Worm (Caenorhabditis elegans) whole organism, early embryonic: Measurements from ENCODE around the gene clpf-1.

ENCODE experiments used
- B0310.2 ChIP-seq: sonication (generic microtip); optimal IDR thresholded peaks from 2 replicates; lab custom pipeline; 2016; ENCODE audit warnings: mild to moderate bottlenecking, missing genetic modification characterization, missing compliant biosample characterization
- F13C5.2 ChIP-seq: sonication (generic microtip); optimal IDR thresholded peaks from 2 replicates; lab custom pipeline; 2017; ENCODE audit warnings: mild to moderate bottlenecking, missing genetic modification characterization, inconsistent platforms, missing compliant biosample characterization
- aly-1 ChIP-seq: sonication (generic microtip); optimal IDR thresholded peaks from 2 replicates; lab custom pipeline; 2016; ENCODE audit warnings: missing genetic modification characterization, missing compliant biosample characterization
- ama-1 ChIP-seq: fragments of 150-350 bp; optimal IDR thresholded peaks from 2 replicates; lab custom pipeline; 2014
- ceh-13 ChIP-seq: fragments of 200-800 bp; sonication (Bioruptor generic); optimal IDR thresholded peaks from 2 replicates; lab custom pipeline; 2018; ENCODE audit warnings: mild to moderate bottlenecking, missing genetic modification characterization, missing compliant biosample characterization
- ceh-36 ChIP-seq: sonication (generic microtip); optimal IDR thresholded peaks from 2 replicates; lab custom pipeline; 2016; ENCODE audit warnings: missing genetic modification characterization, inconsistent platforms, missing compliant biosample characterization
- ets-7 ChIP-seq: sonication (generic microtip); optimal IDR thresholded peaks from 2 replicates; lab custom pipeline; 2016; ENCODE audit warnings: missing genotype, missing genetic modification characterization, missing compliant biosample characterization
- flt-1 ChIP-seq: fragments of 200-800 bp; sonication (Bioruptor generic); IDR thresholded peaks from 2 replicates; pipeline ENCODE4 v1.3.6; 2022; ENCODE audit warnings: missing genetic modification characterization, missing compliant biosample characterization
- hmbx-1 ChIP-seq: sonication (generic microtip); optimal IDR thresholded peaks from 2 replicates; lab custom pipeline; 2016; ENCODE audit warnings: mild to moderate bottlenecking, missing genetic modification characterization, missing compliant biosample characterization
- hmg-4 ChIP-seq: fragments of 200-800 bp; sonication (Bioruptor generic); optimal IDR thresholded peaks from 2 replicates; lab custom pipeline; 2018; ENCODE audit warnings: mild to moderate bottlenecking, missing genetic modification characterization, missing compliant biosample characterization
- hnd-1 ChIP-seq: sonication (generic microtip); optimal IDR thresholded peaks from 2 replicates; lab custom pipeline; 2016; ENCODE audit warnings: missing genetic modification characterization, missing compliant biosample characterization
- pes-1 ChIP-seq: fragments of 200-800 bp; sonication (Bioruptor generic); IDR thresholded peaks from 2 replicates; pipeline ENCODE4 v1.3.6; 2022; ENCODE audit warnings: missing genetic modification reagents, missing genetic modification characterization, missing compliant biosample characterization
- scrt-1 ChIP-seq: fragments of 200-800 bp; sonication (Bioruptor generic); IDR thresholded peaks from 2 replicates; pipeline ENCODE4 v1.3.6; 2022; ENCODE audit warnings: missing genetic modification characterization, missing compliant biosample characterization
- sea-1 ChIP-seq: fragments of 200-800 bp; sonication (Bioruptor generic); conservative IDR thresholded peaks from 2 replicates; pipeline ENCODE4 v1.3.6; 2022; ENCODE audit warnings: missing genetic modification characterization, missing compliant biosample characterization
- tbx-11 ChIP-seq: fragments of 200-800 bp; sonication (Bioruptor generic); IDR thresholded peaks from 2 replicates; pipeline ENCODE4 v1.3.6; 2022; ENCODE audit warnings: missing genetic modification characterization, missing compliant biosample characterization
- tbx-37 ChIP-seq: fragments of 200-800 bp; sonication (Bioruptor generic); conservative IDR thresholded peaks from 2 replicates; pipeline ENCODE4 v1.3.6; 2022; ENCODE audit warnings: missing genetic modification reagents, missing genetic modification characterization, missing compliant biosample characterization
- tra-4 ChIP-seq: sonication (generic microtip); optimal IDR thresholded peaks from 2 replicates; lab custom pipeline; 2017; ENCODE audit warnings: missing genetic modification characterization, missing compliant biosample characterization

The clpf-1 gene

ce11 chrIII:3397678-3398077 is at the start of gene clpf-1:
TSS of gene clpf-1 (plus strand) at chrIII:3397743.
- no peak for TF ChIP-seq B0310.2
- no peak for TF ChIP-seq pes-1
- TF ChIP-seq aly-1 (tag; lab: Kevin White, UChicago) = no peak
- no peak for TF ChIP-seq hmbx-1 (tag; lab: Kevin White, UChicago)
- no peak for TF ChIP-seq ets-7 (tag; lab: Kevin White, UChicago)
- no peak for TF ChIP-seq tra-4 (tag; lab: Kevin White, UChicago)
- TF ChIP-seq sea-1 = no peak
- no peak for TF ChIP-seq ama-1 (lab: Kevin White, UChicago)
- no peak for TF ChIP-seq ceh-36 (tag; lab: Kevin White, UChicago)
- TF ChIP-seq tbx-37 (GFP tag; lab: Robert Waterston, UW) = no peak
- no peak for TF ChIP-seq flt-1 (GFP tag; lab: Robert Waterston, UW)
- no peak for TF ChIP-seq F13C5.2 (tag; lab: Kevin White, UChicago)
- TF ChIP-seq scrt-1 (GFP tag; lab: Robert Waterston, UW) = no peak

- no peak for TF ChIP-seq tra-4 (tag; lab: Kevin White, UChicago)
- TF ChIP-seq ama-1 (lab: Kevin White, UChicago) = no peak
- no peak for TF ChIP-seq hmbx-1 (tag; lab: Kevin White, UChicago)
- TF ChIP-seq F13C5.2 (tag; lab: Kevin White, UChicago) = no peak
- TF ChIP-seq ceh-13 (GFP tag; lab: Kevin White, UChicago) = no peak
- no peak for TF ChIP-seq ets-7 (tag; lab: Kevin White, UChicago)
- no peak for TF ChIP-seq pes-1
Measured at ce11 chrIII:3349061-3349460, 48.5 kb upstream of the clpf-1 start.

- TF ChIP-seq tbx-11 (GFP tag; lab: Robert Waterston, UW) (no peak), hnd-1 (tag; lab: Kevin White, UChicago) (no peak), B0310.2 (no peak), ama-1 (lab: Kevin White, UChicago) (no peak), hmg-4 (GFP tag; lab: Kevin White, UChicago) (no peak), flt-1 (GFP tag; lab: Robert Waterston, UW) (no peak), ceh-36 (tag; lab: Kevin White, UChicago) (no peak), hmbx-1 (tag; lab: Kevin White, UChicago) (no peak), aly-1 (tag; lab: Kevin White, UChicago) (no peak), tra-4 (tag; lab: Kevin White, UChicago) (no peak), ets-7 (tag; lab: Kevin White, UChicago) (no peak), sea-1 (no peak), tbx-37 (GFP tag; lab: Robert Waterston, UW) (no peak)
Measured at ce11 chrIII:3351091-3351490, 46.5 kb upstream of the clpf-1 start.

- TF ChIP-seq pes-1 = no peak
Measured at ce11 chrIII:3351672-3352071, 45.9 kb upstream of the clpf-1 start.

ce11 chrIII:3355791-3356190 is 41.8 kb upstream of the clpf-1 start:
- no peak for TF ChIP-seq F13C5.2 (tag; lab: Kevin White, UChicago)

ce11 chrIII:3360067-3360466 is 37.5 kb upstream of the clpf-1 start:
- TF ChIP-seq hnd-1 (tag; lab: Kevin White, UChicago) (no peak), tra-4 (tag; lab: Kevin White, UChicago) (no peak), scrt-1 (GFP tag; lab: Robert Waterston, UW) (no peak), aly-1 (tag; lab: Kevin White, UChicago) (no peak), F13C5.2 (tag; lab: Kevin White, UChicago) (no peak), hmbx-1 (tag; lab: Kevin White, UChicago) (no peak), B0310.2 (no peak), ceh-36 (tag; lab: Kevin White, UChicago) (no peak), flt-1 (GFP tag; lab: Robert Waterston, UW) (no peak), ceh-13 (GFP tag; lab: Kevin White, UChicago) (no peak), sea-1 (no peak), pes-1 (no peak)

ce11 chrIII:3367772-3368171 is 29.8 kb upstream of the clpf-1 start:
- TF ChIP-seq tbx-37 (GFP tag; lab: Robert Waterston, UW) (no peak), hnd-1 (tag; lab: Kevin White, UChicago) (no peak), flt-1 (GFP tag; lab: Robert Waterston, UW) (no peak)

ce11 chrIII:3370054-3370453 is 27.5 kb upstream of the clpf-1 start, which contains the start of gene prk-2:
TSS of gene prk-2 (minus strand) at chrIII:3370209.
- TF ChIP-seq ceh-36 (tag; lab: Kevin White, UChicago) (no peak), pes-1 (no peak), scrt-1 (GFP tag; lab: Robert Waterston, UW) (no peak), flt-1 (GFP tag; lab: Robert Waterston, UW) (no peak), tbx-11 (GFP tag; lab: Robert Waterston, UW) (no peak), hnd-1 (tag; lab: Kevin White, UChicago) (no peak), hmbx-1 (tag; lab: Kevin White, UChicago) (no peak), tbx-37 (GFP tag; lab: Robert Waterston, UW) (no peak), hmg-4 (GFP tag; lab: Kevin White, UChicago) (no peak), F13C5.2 (tag; lab: Kevin White, UChicago) (no peak), aly-1 (tag; lab: Kevin White, UChicago) (no peak), ceh-13 (GFP tag; lab: Kevin White, UChicago) (no peak), ets-7 (tag; lab: Kevin White, UChicago) (no peak), ama-1 (lab: Kevin White, UChicago) (no peak), sea-1 (no peak), tra-4 (tag; lab: Kevin White, UChicago) (no peak), B0310.2 (no peak)
